Fruit fly (Drosophila melanogaster) whole organism, embryonic: ENCODE measurements around the gene CG32280.

Source experiments
- Atf6 ChIP-seq: fragments of 200-800 bp; sonication (Bioruptor generic); IDR thresholded peaks from 2 replicates; pipeline ENCODE4 v1.3.6; 2022; ENCODE audit warnings: missing biosample characterization, missing genetic modification characterization
- BEAF-32 ChIP-seq: fragments of 200-800 bp; sonication (Bioruptor generic); optimal IDR thresholded peaks from 3 replicates; lab custom pipeline; 2017; ENCODE audit warnings: missing biosample characterization, missing genetic modification characterization, mild to moderate bottlenecking, moderate library complexity, missing genetic modification reagents
- CG10274 ChIP-seq: fragments of 200-800 bp; sonication (Bioruptor generic); optimal IDR thresholded peaks from 3 replicates; lab custom pipeline; 2017; ENCODE audit warnings: missing biosample characterization, mild to moderate bottlenecking, missing genetic modification characterization
- CG10543 ChIP-seq: fragments of 200-800 bp; sonication (Bioruptor generic); optimal IDR thresholded peaks from 3 replicates; lab custom pipeline; 2017; ENCODE audit warnings: missing biosample characterization, mild to moderate bottlenecking, missing genetic modification characterization, moderate library complexity
- CG10565 ChIP-seq: fragments of 200-800 bp; sonication (Bioruptor generic); optimal IDR thresholded peaks from 3 replicates; lab custom pipeline; 2016; ENCODE audit warnings: missing biosample characterization, mild to moderate bottlenecking, missing genetic modification characterization
- CG11504 ChIP-seq: fragments of 200-800 bp; sonication (Bioruptor generic); optimal IDR thresholded peaks from 3 replicates; lab custom pipeline; 2019; ENCODE audit warnings: missing biosample characterization, mild to moderate bottlenecking, missing genetic modification characterization, moderate library complexity
- CG12391 ChIP-seq: fragments of 200-800 bp; sonication (Bioruptor generic); optimal IDR thresholded peaks from 3 replicates; lab custom pipeline; 2018; ENCODE audit warnings: missing biosample characterization, mild to moderate bottlenecking, missing genetic modification characterization, moderate library complexity
- CG17568 ChIP-seq: fragments of 200-800 bp; sonication (Bioruptor generic); optimal IDR thresholded peaks from 2 replicates; lab custom pipeline; 2018; ENCODE audit warnings: missing biosample characterization, mild to moderate bottlenecking, missing genetic modification characterization, moderate library complexity
- CG2116 ChIP-seq: fragments of 200-800 bp; sonication (Bioruptor generic); optimal IDR thresholded peaks from 3 replicates; lab custom pipeline; 2018; ENCODE audit warnings: missing biosample characterization, mild to moderate bottlenecking, missing genetic modification characterization
- CG2678 ChIP-seq: fragments of 200-800 bp; sonication (Bioruptor generic); optimal IDR thresholded peaks from 3 replicates; lab custom pipeline; 2019; ENCODE audit warnings: missing biosample characterization, mild to moderate bottlenecking, missing genetic modification characterization, moderate library complexity
- CG33557 ChIP-seq: fragments of 200-800 bp; sonication (Bioruptor generic); optimal IDR thresholded peaks from 2 replicates; lab custom pipeline; 2019; ENCODE audit warnings: missing biosample characterization, mild to moderate bottlenecking, missing genetic modification characterization, moderate library complexity
- CG4707 ChIP-seq: fragments of 200-800 bp; sonication (Bioruptor generic); optimal IDR thresholded peaks from 2 replicates; lab custom pipeline; 2018; ENCODE audit warnings: missing biosample characterization, mild to moderate bottlenecking, missing genetic modification characterization, moderate library complexity
- CG6272 ChIP-seq: fragments of 200-800 bp; sonication (Bioruptor generic); IDR thresholded peaks from 2 replicates; pipeline ENCODE4 v1.3.6; 2022; ENCODE audit warnings: missing biosample characterization, missing genetic modification characterization
- CG7271 ChIP-seq: fragments of 200-800 bp; sonication (Bioruptor generic); optimal IDR thresholded peaks from 2 replicates; lab custom pipeline; 2018; ENCODE audit warnings: missing biosample characterization, mild to moderate bottlenecking, missing genetic modification characterization, moderate library complexity
- CG8089 ChIP-seq: fragments of 200-800 bp; sonication (Bioruptor generic); optimal IDR thresholded peaks from 3 replicates; lab custom pipeline; 2016; ENCODE audit warnings: missing biosample characterization, missing genetic modification characterization
- CG8924 ChIP-seq: fragments of 200-800 bp; optimal IDR thresholded peaks from 3 replicates; lab custom pipeline; 2019; ENCODE audit warnings: missing biosample characterization, mild to moderate bottlenecking, missing genetic modification characterization, moderate library complexity
- CG9727 ChIP-seq: fragments of 200-800 bp; sonication (Bioruptor generic); optimal IDR thresholded peaks from 3 replicates; lab custom pipeline; 2017; ENCODE audit warnings: missing biosample characterization, mild to moderate bottlenecking, missing genetic modification characterization
- CG9932 ChIP-seq: fragments of 200-800 bp; sonication (Bioruptor generic); IDR thresholded peaks from 2 replicates; pipeline ENCODE4 v1.3.6; 2022; ENCODE audit warnings: missing biosample characterization, missing genetic modification characterization
- CoRest ChIP-seq: fragments of 200-800 bp; sonication (Bioruptor generic); optimal IDR thresholded peaks from 3 replicates; lab custom pipeline; 2018; ENCODE audit warnings: missing biosample characterization, mild to moderate bottlenecking, missing genetic modification characterization, moderate library complexity
- Dek ChIP-seq: fragments of 200-800 bp; sonication (Bioruptor generic); optimal IDR thresholded peaks from 3 replicates; lab custom pipeline; 2019; ENCODE audit warnings: missing biosample characterization, mild to moderate bottlenecking, missing genetic modification characterization, moderate library complexity
- Dp ChIP-seq: fragments of 200-800 bp; sonication (Bioruptor generic); optimal IDR thresholded peaks from 2 replicates; lab custom pipeline; 2018; ENCODE audit warnings: missing biosample characterization, mild to moderate bottlenecking, missing genetic modification characterization, moderate library complexity
- HmgD ChIP-seq: fragments of 200-800 bp; sonication (Bioruptor generic); optimal IDR thresholded peaks from 3 replicates; lab custom pipeline; 2016; ENCODE audit warnings: missing biosample characterization, missing genetic modification characterization
- MESR4 ChIP-seq: fragments of 200-800 bp; sonication (Bioruptor generic); optimal IDR thresholded peaks from 2 replicates; lab custom pipeline; 2018; ENCODE audit warnings: missing biosample characterization, mild to moderate bottlenecking, missing genetic modification characterization, moderate library complexity
- NK7.1 ChIP-seq: fragments of 200-800 bp; sonication (Bioruptor generic); optimal IDR thresholded peaks from 3 replicates; lab custom pipeline; 2016; ENCODE audit warnings: missing biosample characterization, missing genetic modification characterization
- Neu2 ChIP-seq: fragments of 200-800 bp; sonication (Bioruptor generic); optimal IDR thresholded peaks from 3 replicates; lab custom pipeline; 2016; ENCODE audit warnings: missing biosample characterization, missing genetic modification characterization, borderline replicate concordance
- ac ChIP-seq: fragments of 200-800 bp; sonication (Bioruptor generic); optimal IDR thresholded peaks from 3 replicates; lab custom pipeline; 2017; ENCODE audit warnings: missing biosample characterization, mild to moderate bottlenecking, missing genetic modification characterization
- az2 ChIP-seq: fragments of 200-800 bp; sonication (Bioruptor generic); optimal IDR thresholded peaks from 3 replicates; lab custom pipeline; 2016; ENCODE audit warnings: missing biosample characterization, missing genetic modification characterization
- btn ChIP-seq: fragments of 200-800 bp; sonication (Bioruptor generic); optimal IDR thresholded peaks from 2 replicates; lab custom pipeline; 2016; ENCODE audit warnings: missing biosample characterization, missing genetic modification characterization
- crc ChIP-seq: fragments of 200-800 bp; sonication (Bioruptor generic); optimal IDR thresholded peaks from 2 replicates; lab custom pipeline; 2016; ENCODE audit warnings: missing biosample characterization, missing genetic modification characterization
- ewg ChIP-seq: fragments of 200-800 bp; sonication (Bioruptor generic); optimal IDR thresholded peaks from 3 replicates; lab custom pipeline; 2017; ENCODE audit warnings: mild to moderate bottlenecking, missing biosample characterization, missing genetic modification reagents, missing genetic modification characterization
- fd3F ChIP-seq: fragments of 200-800 bp; sonication (Bioruptor generic); optimal IDR thresholded peaks from 2 replicates; lab custom pipeline; 2018; ENCODE audit warnings: missing biosample characterization, mild to moderate bottlenecking, missing genetic modification characterization, moderate library complexity
- gcm ChIP-seq: fragments of 200-800 bp; sonication (Bioruptor generic); optimal IDR thresholded peaks from 2 replicates; lab custom pipeline; 2019; ENCODE audit warnings: missing biosample characterization, mild to moderate bottlenecking, missing genetic modification characterization, moderate library complexity
- gem ChIP-seq: fragments of 200-800 bp; sonication (Bioruptor generic); optimal IDR thresholded peaks from 2 replicates; lab custom pipeline; 2019; ENCODE audit warnings: missing biosample characterization, mild to moderate bottlenecking, missing genetic modification characterization, moderate library complexity
- gt ChIP-seq: fragments of 200-800 bp; sonication (Bioruptor generic); IDR thresholded peaks from 2 replicates; pipeline ENCODE4 v1.3.6; 2022; ENCODE audit warnings: missing biosample characterization, missing genetic modification characterization
- inv ChIP-seq: fragments of 200-800 bp; sonication (Bioruptor generic); IDR thresholded peaks from 2 replicates; pipeline ENCODE4 v1.3.6; 2022; ENCODE audit warnings: missing biosample characterization, missing genetic modification characterization; ENCODE audit not compliant: partially characterized antibody
- nau ChIP-seq: fragments of 200-800 bp; sonication (Bioruptor generic); optimal IDR thresholded peaks from 3 replicates; lab custom pipeline; 2017; ENCODE audit warnings: missing biosample characterization, mild to moderate bottlenecking, missing genetic modification characterization, missing genetic modification reagents
- odd ChIP-seq: fragments of 200-800 bp; sonication (Bioruptor generic); optimal IDR thresholded peaks from 2 replicates; lab custom pipeline; 2017; ENCODE audit warnings: missing biosample characterization, mild to moderate bottlenecking, missing genetic modification characterization
- pb ChIP-seq: fragments of 200-800 bp; sonication (Bioruptor generic); optimal IDR thresholded peaks from 3 replicates; lab custom pipeline; 2016; ENCODE audit warnings: missing biosample characterization, missing genetic modification characterization
- peb ChIP-seq: fragments of 200-800 bp; sonication (Bioruptor generic); IDR thresholded peaks from 2 replicates; pipeline ENCODE4 v1.3.6; 2022; ENCODE audit warnings: missing biosample characterization, missing genetic modification characterization
- pho ChIP-seq: fragments of 200-800 bp; sonication (Bioruptor generic); optimal IDR thresholded peaks from 2 replicates; lab custom pipeline; 2016; ENCODE audit warnings: missing biosample characterization, missing genetic modification characterization
- prd ChIP-seq, 3 experiments: fragments of >200 bp in 2 of 3; fragments of 200-800 bp in 1 of 3; sonication (Bioruptor generic) in 1 of 3; optimal IDR thresholded peaks in 2 of 3; IDR thresholded peaks in 1 of 3; 2 replicates in 2 of 3; 3 replicates in 1 of 3; pipeline versions ENCODE4 v1.3.6 to Lab custom; 2017 to 2022; ENCODE audit warnings: missing biosample characterization in 1 of 3, missing genetic modification characterization in 1 of 3
- schlank ChIP-seq: fragments of 200-800 bp; sonication (Bioruptor generic); optimal IDR thresholded peaks from 2 replicates; lab custom pipeline; 2018; ENCODE audit warnings: missing biosample characterization, mild to moderate bottlenecking, missing genetic modification characterization
- slbo ChIP-seq: fragments of 200-800 bp; sonication (Bioruptor generic); IDR thresholded peaks from 2 replicates; pipeline ENCODE4 v1.3.6; 2022; ENCODE audit warnings: missing biosample characterization, missing genetic modification characterization
- trem ChIP-seq: fragments of 200-800 bp; optimal IDR thresholded peaks from 3 replicates; lab custom pipeline; 2019; ENCODE audit warnings: missing biosample characterization, mild to moderate bottlenecking, missing genetic modification characterization, moderate library complexity
- ttk ChIP-seq: fragments of 200-800 bp; sonication (Bioruptor generic); IDR thresholded peaks from 2 replicates; pipeline ENCODE4 v2.1.2; 2022; ENCODE audit warnings: missing biosample characterization, missing genetic modification characterization
- zf30C ChIP-seq: fragments of 200-800 bp; sonication (Bioruptor generic); optimal IDR thresholded peaks from 3 replicates; lab custom pipeline; 2018; ENCODE audit warnings: missing biosample characterization, mild to moderate bottlenecking, missing genetic modification characterization

The CG32280 gene

DNA sequence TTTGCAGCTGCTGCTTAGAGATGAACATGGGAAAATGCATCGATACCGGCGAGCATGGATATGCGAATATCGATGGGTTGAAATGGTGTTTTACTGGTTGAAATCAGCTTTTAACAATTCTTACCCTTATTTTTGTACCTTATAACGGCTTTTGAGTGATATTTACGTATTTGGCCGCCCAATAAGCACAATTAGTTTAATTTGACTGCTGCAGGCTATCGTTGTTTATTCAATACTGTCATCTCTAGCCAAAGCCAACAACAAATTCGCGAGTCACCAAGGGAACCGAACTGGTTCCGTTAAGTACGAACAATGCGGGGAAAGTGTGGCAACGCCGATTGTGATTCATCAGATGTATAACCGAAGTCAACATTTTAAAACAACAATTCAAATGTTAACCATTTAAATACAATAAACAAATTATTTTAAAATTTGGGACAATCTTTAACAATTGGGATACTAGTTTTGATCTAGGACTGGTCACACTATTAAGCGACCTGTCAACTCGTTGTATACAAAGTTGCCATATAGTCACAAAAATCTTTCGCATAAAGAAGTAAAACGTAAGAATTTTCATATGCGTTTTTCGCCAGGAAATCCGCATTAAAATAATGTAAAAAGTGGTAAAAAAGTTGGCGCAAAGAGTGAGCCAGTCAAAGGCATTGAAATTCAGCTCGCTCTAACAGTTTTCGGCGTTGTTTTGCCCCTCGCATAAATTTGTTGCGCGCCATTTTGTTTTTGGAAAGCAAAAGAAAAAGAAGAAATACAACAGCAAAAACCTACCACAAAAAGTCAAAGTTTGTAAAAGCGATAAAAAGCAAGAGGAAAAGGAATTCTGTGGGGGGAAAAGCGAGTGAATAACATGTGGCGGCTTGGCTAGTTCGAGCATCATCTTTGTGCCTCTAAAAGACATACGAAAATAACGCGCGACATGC, 16.6 kb upstream of the CG32280 start, which contains the start of the genes Usp5 and BtbVII (continued):
- TF ChIP-seq CG10565, result no peak
- no peak for TF ChIP-seq zf30C (GFP tag; lab: Kevin White, UChicago)
- TF ChIP-seq CG2678 (tag; lab: Kevin White, UChicago), result peak; percentile 39
- TF ChIP-seq gcm (GFP tag; lab: Kevin White, UChicago), result no peak
- TF ChIP-seq ac (GFP tag; lab: Kevin White, UChicago), result peak; percentile 67
- peak; percentile 71 for TF ChIP-seq CG2116 (GFP tag; lab: Kevin White, UChicago)
- TF ChIP-seq CG6272 (GFP tag; lab: Robert Waterston, UW), result peak; percentile 42; the same call in 1 of the 2 replicates
- TF ChIP-seq Dek (tag; lab: Kevin White, UChicago), result peak; percentile 46
- peak; percentile 32 for TF ChIP-seq NK7.1 (GFP tag; lab: Kevin White, UChicago)
- peak; percentile 49 for TF ChIP-seq CG10543 (GFP tag; lab: Kevin White, UChicago)
- TF ChIP-seq CG8089, result peak; percentile 1
- peak; percentile 64 for TF ChIP-seq az2 (GFP tag; lab: Kevin White, UChicago)
- no peak for TF ChIP-seq CG10274 (GFP tag; lab: Kevin White, UChicago)
- TF ChIP-seq nau (GFP tag; lab: Kevin White, UChicago), result no peak
- peak; percentile 49 for TF ChIP-seq CoRest (tag; lab: Kevin White, UChicago)
- peak; percentile 24 for TF ChIP-seq schlank (tag; lab: Kevin White, UChicago)
- TF ChIP-seq CG8924 (tag; lab: Kevin White, UChicago), result peak; percentile 77
- TF ChIP-seq BEAF-32 (GFP tag; lab: Kevin White, UChicago), result peak; percentile 95
- TF ChIP-seq fd3F (GFP tag; lab: Kevin White, UChicago), result peak; percentile 36
- TF ChIP-seq ttk (GFP tag; lab: Robert Waterston, UW), result no peak
- peak; percentile 18 for TF ChIP-seq btn (GFP tag; lab: Kevin White, UChicago)
- TF ChIP-seq HmgD (GFP tag; lab: Kevin White, UChicago), result peak; percentile 58
- TF ChIP-seq CG9932 (GFP tag; lab: Robert Waterston, UW), result peak; percentile 86
- TF ChIP-seq pho (GFP tag; lab: Kevin White, UChicago), result peak; percentile 57
- TF ChIP-seq prd (optimal IDR thresholded peaks at IDR 0.05; lab: Kevin White, UChicago), result no peak
- TF ChIP-seq prd (GFP tag; IDR thresholded peaks at IDR 0.05; lab: Robert Waterston, UW), result peak; percentile 62; the same call in 2 of the 3 replicates
- TF ChIP-seq CG7271, result no peak
- peak; percentile 67 for TF ChIP-seq CG12391 (tag; lab: Kevin White, UChicago)
- peak; percentile 22 for TF ChIP-seq crc (GFP tag; lab: Kevin White, UChicago)
- TF ChIP-seq odd, result no peak
- no peak for TF ChIP-seq CG17568 (GFP tag; lab: Kevin White, UChicago)
- no peak for TF ChIP-seq CG11504 (tag; lab: Kevin White, UChicago)
- peak; percentile 56 for TF ChIP-seq MESR4 (GFP tag; lab: Kevin White, UChicago)
- no peak for TF ChIP-seq CG4707 (GFP tag; lab: Kevin White, UChicago)
- peak; percentile 64 for TF ChIP-seq slbo (GFP tag; lab: Robert Waterston, UW)
- peak; percentile 94 for TF ChIP-seq inv
- TF ChIP-seq pb (GFP tag; lab: Kevin White, UChicago), result peak; percentile 43
- 0 out of 2 replicates have a peak, but pooled peaks have one; percentile 17 for TF ChIP-seq peb
- TF ChIP-seq gt, result no peak
- peak; percentile 65 for TF ChIP-seq gem
- TF ChIP-seq trem (tag; lab: Kevin White, UChicago), result peak; percentile 99
- peak; percentile 46 for TF ChIP-seq ewg
- TF ChIP-seq CG33557 (GFP tag; lab: Kevin White, UChicago), result peak; percentile 50
- peak; percentile 44 for TF ChIP-seq Dp (GFP tag; lab: Kevin White, UChicago)
- peak; percentile 43; the same call in 1 of the 2 replicates for TF ChIP-seq Atf6 (GFP tag; lab: Robert Waterston, UW)
- peak; percentile 65 for TF ChIP-seq CG9727 (GFP tag; lab: Kevin White, UChicago)
- TF ChIP-seq Neu2 (GFP tag; lab: Kevin White, UChicago), result no peak
